Fruit fly (Drosophila melanogaster): ENCODE results near the gene Vps13B.

Vps13B gene

dm6 chr3R:29903775-29904356, 31.9 kb upstream of the Vps13B start, which contains the start of gene CG15517 (continued):
- no peak for TF ChIP-seq Side (GFP tag; optimal IDR thresholded peaks at IDR 0.05)
- peak; percentile 35 for TF ChIP-seq zen (tag; optimal IDR thresholded peaks at IDR 0.05)
- TF ChIP-seq ssp (GFP tag; IDR thresholded peaks at IDR 0.05) = no peak
- peak; percentile 17 for TF ChIP-seq sd (tag; optimal IDR thresholded peaks at IDR 0.05)
- TF ChIP-seq CTCF (GFP tag; optimal IDR thresholded peaks at IDR 0.05) = peak; percentile 95
- TF ChIP-seq CG32532 (GFP tag; IDR thresholded peaks at IDR 0.05) = peak; percentile 38; the same call in 1 of the 2 replicates
- 0 out of 2 replicates have a peak, but pooled peaks have one; percentile 30 for TF ChIP-seq Rfx (GFP tag; IDR thresholded peaks at IDR 0.05)
- 0 out of 3 replicates have a peak, but pooled peaks have one; percentile 32 for TF ChIP-seq CG17361 (GFP tag; IDR thresholded peaks at IDR 0.05)
- TF ChIP-seq Ptx1 (GFP tag; IDR thresholded peaks at IDR 0.05) = peak; percentile 43; the same call in 1 of the 2 replicates
- no peak for TF ChIP-seq cad (GFP tag; optimal IDR thresholded peaks at IDR 0.05)
- peak; percentile 66; the same call in 1 of the 4 replicates for TF ChIP-seq chinmo (GFP tag; IDR thresholded peaks at IDR 0.05; ENCODE audit: partially characterized antibody)
- 0 out of 2 replicates have a peak, but pooled peaks have one; percentile 9 for TF ChIP-seq CG3847 (GFP tag; IDR thresholded peaks at IDR 0.05)
- peak; percentile 70 for TF ChIP-seq CG11504 (tag; optimal IDR thresholded peaks at IDR 0.05)
- peak; percentile 12 for TF ChIP-seq sug (tag; optimal IDR thresholded peaks at IDR 0.05)
- peak; percentile 9 for TF ChIP-seq CG30403 (GFP tag; optimal IDR thresholded peaks at IDR 0.05)
- no peak for TF ChIP-seq Gsc (GFP tag; IDR thresholded peaks at IDR 0.05)
- TF ChIP-seq CG12391 (tag; optimal IDR thresholded peaks at IDR 0.05) = peak; percentile 3
- no peak for TF ChIP-seq B-H1 (GFP tag; IDR thresholded peaks at IDR 0.05)
- peak; percentile 13 for TF ChIP-seq Fer1 (GFP tag; optimal IDR thresholded peaks at IDR 0.05)
- TF ChIP-seq CoRest (tag; optimal IDR thresholded peaks at IDR 0.05) = peak; percentile 45
- no peak for TF ChIP-seq pan (optimal IDR thresholded peaks at IDR 0.05)
- TF ChIP-seq pan (GFP tag; optimal IDR thresholded peaks at IDR 0.05 in 1 of 2, IDR thresholded peaks at IDR 0.05 in 1 of 2) = no peak
- TF ChIP-seq slbo (GFP tag; IDR thresholded peaks at IDR 0.05) = peak; percentile 55
- no peak for TF ChIP-seq hkb (optimal IDR thresholded peaks at IDR 0.05)
- TF ChIP-seq hkb (GFP tag; IDR thresholded peaks at IDR 0.05) = no peak
- peak; percentile 29; the same call in 1 of the 2 replicates for TF ChIP-seq MBD-R2 (GFP tag; IDR thresholded peaks at IDR 0.05)
- peak; percentile 18; the same call in 1 of the 2 replicates for TF ChIP-seq Dip2 (GFP tag; IDR thresholded peaks at IDR 0.05)
- peak; percentile 32 for TF ChIP-seq CG9817 (tag; optimal IDR thresholded peaks at IDR 0.05)
- TF ChIP-seq Ssrp (tag; optimal IDR thresholded peaks at IDR 0.05) = peak; percentile 27
- TF ChIP-seq CG11456 (GFP tag; IDR thresholded peaks at IDR 0.05) = peak; percentile 58; the same call in 1 of the 3 replicates
- peak; percentile 67; the same call in 1 of the 2 replicates for TF ChIP-seq amos (GFP tag; IDR thresholded peaks at IDR 0.05; ENCODE audit: partially characterized antibody)
- peak; percentile 62 for TF ChIP-seq Dek (tag; optimal IDR thresholded peaks at IDR 0.05)
- TF ChIP-seq Hr3 (GFP tag; optimal IDR thresholded peaks at IDR 0.05) = peak; percentile 2
- TF ChIP-seq dimm (GFP tag; IDR thresholded peaks at IDR 0.05) = no peak
- TF ChIP-seq CG7839 (tag; optimal IDR thresholded peaks at IDR 0.05) = peak; percentile 38
- 0 out of 2 replicates have a peak, but pooled peaks have one; percentile 18 for TF ChIP-seq E2f2 (GFP tag; IDR thresholded peaks at IDR 0.05)
- no peak for TF ChIP-seq Vsx1 (GFP tag; optimal IDR thresholded peaks at IDR 0.05)
- TF ChIP-seq Med (GFP tag) = peak; percentile 66
- peak; percentile 12 for TF ChIP-seq CG2120 (GFP tag; optimal IDR thresholded peaks at IDR 0.05)
- no peak for TF ChIP-seq pb (GFP tag; optimal IDR thresholded peaks at IDR 0.05)
- TF ChIP-seq CG18011 (GFP tag; optimal IDR thresholded peaks at IDR 0.05) = peak; percentile 97
- no peak for TF ChIP-seq CG16863 (GFP tag; optimal IDR thresholded peaks at IDR 0.05)
- TF ChIP-seq CG6689 (GFP tag; IDR thresholded peaks at IDR 0.05) = no peak
- TF ChIP-seq Lhr (GFP tag; optimal IDR thresholded peaks at IDR 0.05) = peak; percentile 29
- TF ChIP-seq CG10431 (GFP tag; optimal IDR thresholded peaks at IDR 0.05) = no peak
- TF ChIP-seq CG7372 (GFP tag; IDR thresholded peaks at IDR 0.05) = peak; percentile 45; the same call in 1 of the 2 replicates
- no peak for TF ChIP-seq Oli (tag; optimal IDR thresholded peaks at IDR 0.05)
- TF ChIP-seq CG13894 (tag; optimal IDR thresholded peaks at IDR 0.05) = peak; percentile 3
- peak; percentile 53 for TF ChIP-seq Ets65A (GFP tag)

All from whole organism, embryonic.